Worm (Caenorhabditis elegans): Measurements from ENCODE around the gene ham-2.

DNA sequence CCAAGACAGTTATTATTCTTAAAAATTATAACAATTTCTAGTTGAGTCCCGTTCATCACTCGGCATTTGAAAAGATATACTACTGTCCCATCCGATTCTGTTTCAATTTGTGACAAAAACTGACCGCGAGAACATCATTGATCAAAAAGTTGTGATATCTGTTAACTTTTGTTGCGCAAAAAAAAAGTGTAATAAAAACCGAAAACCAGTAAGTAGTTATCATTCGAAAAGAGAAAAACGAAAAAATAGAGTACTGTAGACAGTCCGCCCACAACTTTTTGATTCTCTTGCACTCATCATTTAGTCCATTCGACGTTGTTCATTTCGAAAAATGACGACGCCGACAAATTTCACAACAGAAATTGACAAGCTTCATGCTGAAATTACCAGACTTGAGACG, 16.7 kb downstream of the ham-2 start, which contains the start of gene amt-1:
- TF ChIP-seq jun-1 (tag; optimal IDR thresholded peaks at IDR 0.05) (no peak), snpc-4 (tag; optimal IDR thresholded peaks at IDR 0.05) (no peak), ama-1 (optimal IDR thresholded peaks at IDR 0.05) (no peak)
